Worm (Caenorhabditis elegans) whole organism, L1 larva: ENCODE results near the gene H04M03.12.

Experiments used
- ceh-82 ChIP-seq, 3 experiments: fragments of 150-350 bp in 1 of 3; sonication (generic microtip) in 2 of 3; optimal IDR thresholded peaks; 2 replicates each; lab custom pipeline; 2014 to 2017; ENCODE audit warnings: missing biosample characterization in 3 of 3, missing genetic modification characterization in 3 of 3
- lir-3 ChIP-seq: sonication (generic microtip); optimal IDR thresholded peaks from 2 replicates; lab custom pipeline; 2016; ENCODE audit warnings: mild to moderate bottlenecking, missing genetic modification characterization, moderate library complexity, missing compliant biosample characterization; ENCODE audit not compliant: poor library complexity
- mdl-1 ChIP-seq, 2 experiments: fragments of 150-350 bp; optimal IDR thresholded peaks; 2 replicates each; lab custom pipeline; 2014 to 2017; ENCODE audit warnings: missing biosample characterization in 2 of 2, missing genetic modification characterization in 2 of 2, inconsistent platforms in 1 of 2
- nhr-47 ChIP-seq: sonication (generic microtip); optimal IDR thresholded peaks from 2 replicates; lab custom pipeline; 2016; ENCODE audit warnings: mild to moderate bottlenecking, missing genetic modification characterization, moderate library complexity, missing compliant biosample characterization
- nhr-76 ChIP-seq: sonication (generic microtip); optimal IDR thresholded peaks from 2 replicates; lab custom pipeline; 2017; ENCODE audit warnings: missing biosample characterization, missing genetic modification characterization
- unc-130 ChIP-seq: fragments of 150-350 bp; optimal IDR thresholded peaks from 2 replicates; lab custom pipeline; 2017; ENCODE audit warnings: missing biosample characterization, missing genetic modification characterization, inconsistent platforms

DNA sequence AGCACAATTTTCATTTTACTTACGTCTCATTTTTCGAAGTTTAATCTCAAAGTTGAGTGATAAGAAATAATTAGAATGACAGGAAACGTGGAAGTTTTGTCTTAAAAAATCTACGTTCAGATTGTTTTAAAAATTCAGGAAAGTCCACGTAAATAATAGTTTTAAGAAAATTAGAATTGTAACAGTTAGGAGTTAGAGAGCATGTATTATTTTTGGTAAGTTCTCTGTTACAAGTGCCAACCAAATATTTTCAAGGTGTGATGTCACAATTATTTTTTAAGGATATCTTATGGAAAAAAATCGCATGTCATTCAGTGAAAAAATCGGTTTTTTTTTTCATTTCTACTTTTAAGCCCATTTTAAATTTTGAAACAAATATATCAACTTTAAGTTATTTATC is 18.7 kb downstream of the H04M03.12 start, which contains the start of gene H04M03.11:
- TF ChIP-seq lir-3 (tag; lab: Kevin White, UChicago), result no peak
- TF ChIP-seq nhr-76 (tag; lab: Kevin White, UChicago), result no peak
- no peak for TF ChIP-seq nhr-47 (tag; lab: Kevin White, UChicago)
- TF ChIP-seq mdl-1 (tag; optimal IDR thresholded peaks at IDR 0.05; lab: Kevin White, UChicago), result no peak
- TF ChIP-seq unc-130, result no peak
- no peak for TF ChIP-seq ceh-82 (tag; optimal IDR thresholded peaks at IDR 0.05; lab: Kevin White, UChicago)
